Worm (Caenorhabditis elegans) whole organism, L1 larva: ENCODE results near the gene nrps-1.

ENCODE experiments used
- grh-1 ChIP-seq: fragments of 200-800 bp; sonication (Bioruptor generic); IDR thresholded peaks from 2 replicates; pipeline ENCODE4 v1.3.6; 2022; ENCODE audit warnings: missing genetic modification reagents, missing genetic modification characterization, missing compliant biosample characterization
- snpc-4 ChIP-seq: fragments of 150-350 bp; optimal IDR thresholded peaks from 2 replicates; lab custom pipeline; 2014; ENCODE audit warnings: missing biosample characterization, missing genetic modification characterization
- sox-4 ChIP-seq: sonication (generic microtip); optimal IDR thresholded peaks from 2 replicates; lab custom pipeline; 2016; ENCODE audit warnings: missing genetic modification characterization, missing compliant biosample characterization
- vab-15 ChIP-seq: sonication (generic microtip); optimal IDR thresholded peaks from 2 replicates; lab custom pipeline; 2017; ENCODE audit warnings: missing genotype, mild to moderate bottlenecking, missing genetic modification characterization, missing compliant biosample characterization
- ztf-11 ChIP-seq, 2 experiments: sonication (generic microtip); optimal IDR thresholded peaks; 2 replicates each; lab custom pipeline; 2016 to 2017; ENCODE audit warnings: missing genetic modification characterization in 2 of 2, missing biosample characterization in 1 of 2, missing compliant biosample characterization in 1 of 2

- TF ChIP-seq snpc-4 (tag; lab: Kevin White, UChicago) (no peak), sox-4 (tag; lab: Kevin White, UChicago) (no peak), vab-15 (tag; lab: Kevin White, UChicago) (no peak), grh-1 (GFP tag; lab: Robert Waterston, UW) (no peak), ztf-11 (tag; optimal IDR thresholded peaks at IDR 0.05; lab: Kevin White, UChicago) (no peak)
Measured at ce11 chrIII:11560504-11561202, 26.2 kb downstream of the nrps-1 start, which contains the start of gene ztf-29.
